Fruit fly (Drosophila melanogaster): ENCODE measurements around the gene Sry-beta.

Gene Sry-beta

DNA sequence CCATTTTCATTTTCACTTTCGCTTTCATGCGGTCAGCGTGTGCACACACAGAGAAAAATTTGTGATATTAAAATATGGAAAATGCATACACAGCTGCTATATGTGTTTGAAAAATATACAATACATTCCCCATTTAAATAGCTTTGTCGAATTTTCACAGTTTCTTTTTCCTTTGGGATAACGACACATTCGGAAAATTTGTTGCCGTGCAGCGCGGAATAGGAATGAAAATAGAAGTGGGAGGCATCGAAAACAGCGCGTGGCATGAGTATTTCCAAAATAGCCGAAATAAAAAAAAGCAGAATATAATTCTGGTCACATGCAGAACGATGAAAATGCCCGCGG is 53.2 kb downstream of the Sry-beta start (continued):
- TF ChIP-seq toy (GFP tag; IDR thresholded peaks at IDR 0.05) (peak; percentile 53; the same call in 1 of the 2 replicates), CG32772 (GFP tag; IDR thresholded peaks at IDR 0.05) (peak; percentile 91), fu2 (GFP tag; optimal IDR thresholded peaks at IDR 0.05) (peak; percentile 80), CG13296 (GFP tag; optimal IDR thresholded peaks at IDR 0.05) (peak; percentile 73), tin (GFP tag; optimal IDR thresholded peaks at IDR 0.05) (peak; percentile 81), CG17385 (GFP tag; optimal IDR thresholded peaks at IDR 0.05) (peak; percentile 84), Atf-2 (GFP tag; optimal IDR thresholded peaks at IDR 0.05) (peak; percentile 86), GATAe (GFP tag; conservative IDR thresholded peaks at IDR 0.05) (no peak; the same call in 1 of the 2 replicates), al (GFP tag; IDR thresholded peaks at IDR 0.05) (peak; percentile 90), CG14965 (GFP tag; optimal IDR thresholded peaks at IDR 0.05; ENCODE audit: borderline replicate concordance) (peak; percentile 63), h (optimal IDR thresholded peaks at IDR 0.05) (no peak), slbo (GFP tag; IDR thresholded peaks at IDR 0.05) (peak; percentile 93), CG17328 (GFP tag; IDR thresholded peaks at IDR 0.05) (peak; percentile 83), CG31365 (tag; optimal IDR thresholded peaks at IDR 0.05) (peak; percentile 51), CG1529 (GFP tag; optimal IDR thresholded peaks at IDR 0.05) (peak; percentile 68), PHDP (tag; optimal IDR thresholded peaks at IDR 0.05) (peak; percentile 88), CG9727 (GFP tag; optimal IDR thresholded peaks at IDR 0.05) (peak; percentile 77), tna (GFP tag; IDR thresholded peaks at IDR 0.05; ENCODE audit: partially characterized antibody) (no peak), Xbp1 (GFP tag; optimal IDR thresholded peaks at IDR 0.05) (peak; percentile 89), kah (GFP tag; optimal IDR thresholded peaks at IDR 0.05) (peak; percentile 54), CG15514 (GFP tag; optimal IDR thresholded peaks at IDR 0.05) (peak; percentile 68), usp (GFP tag; optimal IDR thresholded peaks at IDR 0.05) (no peak), CG15601 (tag; optimal IDR thresholded peaks at IDR 0.05) (peak; percentile 58), fd3F (GFP tag; optimal IDR thresholded peaks at IDR 0.05) (peak; percentile 83), gcm (GFP tag; optimal IDR thresholded peaks at IDR 0.05) (peak; percentile 61), CG7745 (tag; optimal IDR thresholded peaks at IDR 0.05) (no peak), dmrt11E (tag; optimal IDR thresholded peaks at IDR 0.05) (peak; percentile 41), hbn (GFP tag; IDR thresholded peaks at IDR 0.05; ENCODE audit: partially characterized antibody) (no peak), Nf-YA (GFP tag; IDR thresholded peaks at IDR 0.05) (peak; percentile 63; the same call in 1 of the 2 replicates), Drgx (GFP tag; IDR thresholded peaks at IDR 0.05) (peak; percentile 83), da (GFP tag; optimal IDR thresholded peaks at IDR 0.05) (peak; percentile 29), cas (GFP tag; IDR thresholded peaks at IDR 0.05) (peak; percentile 76), Awh (GFP tag; IDR thresholded peaks at IDR 0.05) (peak; percentile 88), CG11398 (GFP tag; optimal IDR thresholded peaks at IDR 0.05) (peak; percentile 73), fd102C (GFP tag; optimal IDR thresholded peaks at IDR 0.05) (no peak), emc (GFP tag; optimal IDR thresholded peaks at IDR 0.05) (peak; percentile 57), HLH4C (GFP tag; IDR thresholded peaks at IDR 0.05; ENCODE audit: partially characterized antibody) (no peak), CG12071 (GFP tag; optimal IDR thresholded peaks at IDR 0.05) (peak; percentile 84), Ravus (GFP tag; IDR thresholded peaks at IDR 0.05) (peak; percentile 64), croc (GFP tag; conservative IDR thresholded peaks at IDR 0.05) (peak; percentile 60; the same call in 2 of the 3 replicates), CG8359 (GFP tag; optimal IDR thresholded peaks at IDR 0.05; ENCODE audit: borderline replicate concordance) (peak; percentile 39), CG2120 (GFP tag; optimal IDR thresholded peaks at IDR 0.05) (peak; percentile 95), insv (GFP tag; optimal IDR thresholded peaks at IDR 0.05) (no peak), sc (optimal IDR thresholded peaks at IDR 0.05) (no peak), sc (GFP tag; optimal IDR thresholded peaks at IDR 0.05) (peak; percentile 43), CG10321 (GFP tag; IDR thresholded peaks at IDR 0.05) (peak; percentile 47; the same call in 1 of the 2 replicates), Gsc (GFP tag; IDR thresholded peaks at IDR 0.05) (peak; percentile 73), onecut (GFP tag; IDR thresholded peaks at IDR 0.05) (peak; percentile 71), CG9437 (GFP tag; optimal IDR thresholded peaks at IDR 0.05) (peak; percentile 61), CG1792 (GFP tag; optimal IDR thresholded peaks at IDR 0.05) (peak; percentile 70), fd96Cb (tag; optimal IDR thresholded peaks at IDR 0.05) (peak; percentile 85), CG4424 (GFP tag; optimal IDR thresholded peaks at IDR 0.05) (peak; percentile 65)

Measured in whole organism, embryonic.